Worm (Caenorhabditis elegans): ENCODE results near the gene dhs-12.

- TF ChIP-seq ztf-4 (tag; optimal IDR thresholded peaks at IDR 0.05) (no peak), nhr-237 (tag; optimal IDR thresholded peaks at IDR 0.05) (no peak), unc-62 (GFP tag; optimal IDR thresholded peaks at IDR 0.05) (no peak), nhr-28 (tag; optimal IDR thresholded peaks at IDR 0.05) (no peak)
These were observed 13.8 kb upstream of the dhs-12 start for ce11 chrIV:10128446-10128845.
